Worm (Caenorhabditis elegans): ENCODE measurements around the gene F36H9.1.

DNA sequence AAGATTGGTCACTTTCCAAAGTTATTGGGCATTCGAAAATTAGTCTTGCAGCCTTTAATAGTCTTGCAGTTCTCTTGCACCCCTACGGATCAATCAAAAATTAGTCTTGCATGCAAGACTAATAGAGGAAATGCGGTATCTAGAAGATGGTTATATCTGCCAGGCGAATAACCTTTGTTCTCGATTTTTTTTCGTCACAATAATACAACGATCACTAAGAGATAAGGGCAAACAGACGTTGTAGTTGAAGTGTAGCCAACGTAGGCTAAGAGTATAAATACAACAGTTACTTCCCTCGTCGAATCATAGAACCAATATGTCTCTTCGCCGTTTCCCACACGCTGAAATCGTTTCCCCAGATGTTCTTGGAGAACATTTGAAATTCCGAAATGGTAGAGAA is 47.4 kb downstream of the F36H9.1 start, which contains the start of gene T10B5.8:
- TF ChIP-seq ZK546.5 (tag; optimal IDR thresholded peaks at IDR 0.05) (no peak), nhr-77 (tag; optimal IDR thresholded peaks at IDR 0.05) (no peak), nhr-25 (tag; optimal IDR thresholded peaks at IDR 0.05) (no peak), elt-3 (tag; optimal IDR thresholded peaks at IDR 0.05) (no peak), blmp-1 (tag; optimal IDR thresholded peaks at IDR 0.05; ENCODE audit: insufficient read depth) (no peak), nhr-23 (tag; optimal IDR thresholded peaks at IDR 0.05) (no peak), dmd-4 (tag; optimal IDR thresholded peaks at IDR 0.05) (no peak), elt-1 (tag; optimal IDR thresholded peaks at IDR 0.05) (no peak), nhr-11 (tag; optimal IDR thresholded peaks at IDR 0.05) (no peak), Y55F3AM.14 (GFP tag; optimal IDR thresholded peaks at IDR 0.05) (no peak)

All from whole organism, L2 larva.